Worm (Caenorhabditis elegans): ENCODE measurements around the gene acs-15.

Gene acs-15

ce11 chrII:913222-913722 lies 19.5 kb upstream of the acs-15 start, which contains the start of gene fbxc-33:
TSS of gene fbxc-33 (plus strand) at chrII:913672.
- TF ChIP-seq nhr-41 (GFP tag; IDR thresholded peaks at IDR 0.05) = no peak
- TF ChIP-seq dpl-1 (GFP tag; optimal IDR thresholded peaks at IDR 0.05) = peak; percentile 41
- no peak for TF ChIP-seq set-16 (GFP tag; IDR thresholded peaks at IDR 0.05)
- TF ChIP-seq mes-2 (tag; optimal IDR thresholded peaks at IDR 0.05; ENCODE audit: poor library complexity, severe bottlenecking) = peak; percentile 33
- peak; percentile 19 for TF ChIP-seq nhr-6 (tag; optimal IDR thresholded peaks at IDR 0.05)
- no peak for TF ChIP-seq mdl-1 (tag; optimal IDR thresholded peaks at IDR 0.05)
- no peak for TF ChIP-seq ceh-62 (tag; optimal IDR thresholded peaks at IDR 0.05)
- TF ChIP-seq php-3 (GFP tag; IDR thresholded peaks at IDR 0.05) = no peak
- TF ChIP-seq lin-15B (tag; optimal IDR thresholded peaks at IDR 0.05) = no peak
- TF ChIP-seq lin-38 (GFP tag; IDR thresholded peaks at IDR 0.05) = peak; percentile 81; the same call in 1 of the 2 replicates
- no peak for TF ChIP-seq ztf-11 (tag; optimal IDR thresholded peaks at IDR 0.05)
- TF ChIP-seq tra-1 (GFP tag; IDR thresholded peaks at IDR 0.05) = no peak
- TF ChIP-seq dmd-8 (GFP tag; IDR thresholded peaks at IDR 0.05) = no peak
- TF ChIP-seq madf-9 (GFP tag; conservative IDR thresholded peaks at IDR 0.05) = no peak

ce11 chrII:915206-915605 lies 17.6 kb upstream of the acs-15 start:
- peak; percentile 95 for TF ChIP-seq nhr-77 (tag; optimal IDR thresholded peaks at IDR 0.05)
- TF ChIP-seq ceh-20 (GFP tag; IDR thresholded peaks at IDR 0.05) = peak; percentile 42; the same call in 1 of the 2 replicates
- peak; percentile 32 to 91 for TF ChIP-seq unc-62 (GFP tag; optimal IDR thresholded peaks at IDR 0.05 in 1 of 2)
- TF ChIP-seq unc-62 (tag; optimal IDR thresholded peaks at IDR 0.05) = no peak
- TF ChIP-seq daf-16 (GFP tag; optimal IDR thresholded peaks at IDR 0.05) = peak in 1 of 2 experiments; percentile 16
- TF ChIP-seq daf-16 (tag; optimal IDR thresholded peaks at IDR 0.05) = peak; percentile 97
- TF ChIP-seq nhr-76 (tag; optimal IDR thresholded peaks at IDR 0.05) = no peak
- peak; percentile 95 for TF ChIP-seq tra-1 (GFP tag; IDR thresholded peaks at IDR 0.05)
- no peak for TF ChIP-seq mep-1 (tag; optimal IDR thresholded peaks at IDR 0.05)
- TF ChIP-seq nhr-41 (GFP tag; IDR thresholded peaks at IDR 0.05) = peak; percentile 85; the same call in 1 of the 2 replicates
- TF ChIP-seq nhr-42 (GFP tag; IDR thresholded peaks at IDR 0.05) = 0 out of 2 replicates have a peak, but pooled peaks have one; percentile 32
- TF ChIP-seq php-3 (GFP tag; IDR thresholded peaks at IDR 0.05) = peak; percentile 91
- TF ChIP-seq nhr-6 (tag; optimal IDR thresholded peaks at IDR 0.05) = peak; percentile 79
- peak in 1 of 2 experiments; percentile 1 for TF ChIP-seq mdl-1 (tag; optimal IDR thresholded peaks at IDR 0.05)
- no peak for TF ChIP-seq daf-19 (GFP tag; conservative IDR thresholded peaks at IDR 0.05)
- no peak for TF ChIP-seq lim-7 (GFP tag; IDR thresholded peaks at IDR 0.05)
- peak; percentile 98 for TF ChIP-seq lin-1 (GFP tag; IDR thresholded peaks at IDR 0.05)
- TF ChIP-seq nhr-28 (tag; optimal IDR thresholded peaks at IDR 0.05) = peak; percentile 95
- no peak for TF ChIP-seq R02D3.7 (tag; optimal IDR thresholded peaks at IDR 0.05)
- TF ChIP-seq dpl-1 (GFP tag; optimal IDR thresholded peaks at IDR 0.05) = no peak
- peak; percentile 89 for TF ChIP-seq hlh-11 (tag; optimal IDR thresholded peaks at IDR 0.05)
- peak; percentile 59 for TF ChIP-seq jun-1 (tag; optimal IDR thresholded peaks at IDR 0.05)
- peak; percentile 20 for TF ChIP-seq duxl-1 (tag; optimal IDR thresholded peaks at IDR 0.05; ENCODE audit: poor library complexity)
- no peak for TF ChIP-seq lin-13 (GFP tag; optimal IDR thresholded peaks at IDR 0.05)
- TF ChIP-seq ztf-7 (tag; optimal IDR thresholded peaks at IDR 0.05) = no peak
- peak; percentile 84 for TF ChIP-seq nhr-102 (tag; optimal IDR thresholded peaks at IDR 0.05)
- TF ChIP-seq dmd-6 (GFP tag; IDR thresholded peaks at IDR 0.05) = peak; percentile 98
- TF ChIP-seq nhr-10 (tag; optimal IDR thresholded peaks at IDR 0.05) = peak; percentile 9
- no peak for TF ChIP-seq skn-1 (tag; optimal IDR thresholded peaks at IDR 0.05)
- peak; percentile 100 for TF ChIP-seq pqm-1 (tag; optimal IDR thresholded peaks at IDR 0.05)

- no peak for TF ChIP-seq ctbp-1 (GFP tag; IDR thresholded peaks at IDR 0.05)
- TF ChIP-seq nhr-42 (GFP tag; IDR thresholded peaks at IDR 0.05) = no peak
Observed at ce11 chrII:915780-916179, 17.0 kb upstream of the acs-15 start, which contains the start of gene fbxc-29. TSS of gene fbxc-29 (plus strand) at chrII:916080.
